Fruit fly (Drosophila melanogaster): Measurements from ENCODE around the gene CG18281.

DNA sequence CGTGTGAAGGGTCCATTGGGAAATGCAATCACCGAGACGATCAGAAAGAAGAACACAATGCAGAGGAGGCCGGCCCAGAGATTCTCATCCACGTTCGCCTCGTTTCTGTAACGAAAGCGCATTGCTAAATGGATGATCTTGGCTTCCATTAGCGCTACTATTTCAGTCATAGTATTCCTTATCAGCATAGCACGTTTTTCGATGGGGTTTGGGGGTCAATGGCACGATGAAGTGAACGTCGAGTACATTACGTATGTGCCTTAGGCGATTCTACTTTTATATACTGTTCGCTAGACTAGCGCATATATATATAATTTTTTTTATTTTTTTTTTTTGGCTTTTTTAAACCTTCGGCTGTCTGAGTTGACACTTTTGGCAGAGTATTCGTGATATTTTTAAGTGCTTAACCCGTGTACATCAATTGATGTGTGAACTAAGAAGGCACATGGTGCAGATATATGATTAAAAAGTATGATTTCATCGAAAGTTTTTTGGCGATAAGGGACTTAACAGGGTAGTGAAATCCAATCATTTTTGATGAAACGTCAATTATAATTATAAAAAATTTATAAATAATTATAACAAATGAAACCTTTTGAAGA lies 24.9 kb downstream of the CG18281 start:
- TF ChIP-seq Vsx2 (GFP tag; optimal IDR thresholded peaks at IDR 0.05; ENCODE audit: partially characterized antibody) (no peak), Hnf4 (GFP tag; optimal IDR thresholded peaks at IDR 0.05) (no peak), dl (GFP tag; optimal IDR thresholded peaks at IDR 0.05; ENCODE audit: insufficient read depth in 1 of 2, partially characterized antibody in 2 of 2) (no peak), h (GFP tag; optimal IDR thresholded peaks at IDR 0.05) (no peak), GATAd (GFP tag; optimal IDR thresholded peaks at IDR 0.05) (no peak), foxo (GFP tag; optimal IDR thresholded peaks at IDR 0.05) (no peak), Mio (GFP tag; optimal IDR thresholded peaks at IDR 0.05) (no peak), usp (GFP tag; optimal IDR thresholded peaks at IDR 0.05) (no peak), rgr (GFP tag; optimal IDR thresholded peaks at IDR 0.05) (no peak), sage (GFP tag; optimal IDR thresholded peaks at IDR 0.05) (no peak), pan (optimal IDR thresholded peaks at IDR 0.05) (no peak), br (GFP tag; optimal IDR thresholded peaks at IDR 0.05) (no peak), HLH106 (tag; optimal IDR thresholded peaks at IDR 0.05) (no peak), Hr83 (GFP tag; optimal IDR thresholded peaks at IDR 0.05; ENCODE audit: poor library complexity, severe bottlenecking) (no peak)
